Worm (Caenorhabditis elegans): ENCODE results near the gene gtap-2.

gtap-2 gene

DNA sequence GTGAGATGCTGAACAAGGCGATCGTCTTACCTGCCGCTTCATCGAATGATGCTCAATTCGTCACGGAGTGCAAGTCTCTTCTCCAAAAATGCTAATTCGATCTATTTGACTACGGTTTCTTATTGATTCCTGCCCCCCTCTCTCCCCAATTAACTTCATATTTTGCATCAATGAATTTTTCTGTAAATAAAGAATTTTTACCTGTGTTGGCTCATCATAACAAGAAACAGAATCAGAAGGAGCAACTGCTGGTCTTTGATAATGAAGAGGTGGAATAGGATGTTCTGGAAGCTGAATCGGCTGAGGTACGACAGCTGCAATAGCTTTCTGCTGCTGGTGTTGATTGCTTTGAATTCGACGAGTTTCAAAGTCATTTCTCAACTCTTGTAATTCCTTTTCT is 48.2 kb upstream of the gtap-2 start (continued):
- no peak for TF ChIP-seq irx-1 (tag; optimal IDR thresholded peaks at IDR 0.05)

DNA sequence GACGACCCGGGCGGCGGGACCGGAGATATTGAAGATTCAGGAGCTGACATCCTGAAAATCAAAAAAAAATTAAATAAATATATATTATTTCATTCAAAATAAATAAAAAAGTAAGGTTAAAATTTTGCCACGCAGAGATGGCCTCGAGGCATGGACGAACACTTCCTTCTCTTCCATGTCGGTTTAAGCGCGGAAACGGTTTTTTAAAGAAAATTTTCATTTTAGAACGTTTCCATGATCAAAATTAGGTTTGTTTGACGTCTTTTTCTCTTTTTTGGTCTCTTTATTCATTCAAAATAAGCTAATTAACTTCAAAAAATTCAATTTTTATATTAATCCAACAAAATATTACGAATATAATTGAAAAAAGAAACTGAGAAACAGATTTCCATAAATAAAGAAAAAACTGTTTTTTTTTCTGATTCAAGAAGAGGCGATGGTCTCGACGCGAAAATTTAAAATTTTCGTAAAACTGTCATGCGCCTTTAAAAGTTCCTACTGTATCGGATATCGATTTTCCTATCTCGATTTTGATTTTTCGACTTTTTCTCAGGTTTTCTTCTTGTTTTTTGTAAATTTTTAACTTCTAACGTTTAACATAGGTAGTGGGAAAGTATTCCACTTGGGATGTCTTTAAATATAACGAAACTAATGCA is 46.1 kb upstream of the gtap-2 start, which contains the start of gene gcc-2:
gcc-2 (minus strand) TSS at position 51 of the 656 bp plus-strand sequence.
- no peak for TF ChIP-seq nhr-76 (tag; optimal IDR thresholded peaks at IDR 0.05)
- TF ChIP-seq aha-1 (tag; optimal IDR thresholded peaks at IDR 0.05), result no peak
- TF ChIP-seq skn-1 (tag; optimal IDR thresholded peaks at IDR 0.05), result no peak

DNA sequence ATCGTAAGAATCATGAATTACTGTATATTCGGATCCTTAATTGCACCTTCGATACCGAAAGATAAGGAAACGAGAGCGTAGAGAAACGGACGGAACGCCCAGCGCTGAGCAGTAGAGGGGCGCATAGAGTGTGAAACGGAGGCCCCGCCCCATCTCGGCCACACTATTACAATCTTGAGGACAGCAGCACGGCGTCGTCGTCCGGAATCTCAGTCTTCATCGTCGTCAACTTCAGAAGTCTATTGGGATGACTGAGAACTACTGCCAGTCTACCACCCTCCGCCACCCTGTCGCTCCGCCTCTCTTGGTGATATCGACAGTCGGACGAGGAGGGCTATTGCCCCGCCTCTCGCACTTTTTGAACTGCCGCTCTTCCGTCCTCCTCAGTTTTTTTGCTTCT is 43.6 kb upstream of the gtap-2 start:
- TF ChIP-seq dpl-1 (GFP tag; optimal IDR thresholded peaks at IDR 0.05), result no peak
- no peak for TF ChIP-seq unc-30 (tag; optimal IDR thresholded peaks at IDR 0.05)
- TF ChIP-seq mdl-1 (tag; optimal IDR thresholded peaks at IDR 0.05), result no peak
- TF ChIP-seq hpl-2 (GFP tag; optimal IDR thresholded peaks at IDR 0.05), result no peak
- no peak for TF ChIP-seq dsc-1 (tag; optimal IDR thresholded peaks at IDR 0.05)
- no peak for TF ChIP-seq C34B4.2 (tag; optimal IDR thresholded peaks at IDR 0.05)
- TF ChIP-seq C04F5.9 (tag; optimal IDR thresholded peaks at IDR 0.05), result no peak

DNA sequence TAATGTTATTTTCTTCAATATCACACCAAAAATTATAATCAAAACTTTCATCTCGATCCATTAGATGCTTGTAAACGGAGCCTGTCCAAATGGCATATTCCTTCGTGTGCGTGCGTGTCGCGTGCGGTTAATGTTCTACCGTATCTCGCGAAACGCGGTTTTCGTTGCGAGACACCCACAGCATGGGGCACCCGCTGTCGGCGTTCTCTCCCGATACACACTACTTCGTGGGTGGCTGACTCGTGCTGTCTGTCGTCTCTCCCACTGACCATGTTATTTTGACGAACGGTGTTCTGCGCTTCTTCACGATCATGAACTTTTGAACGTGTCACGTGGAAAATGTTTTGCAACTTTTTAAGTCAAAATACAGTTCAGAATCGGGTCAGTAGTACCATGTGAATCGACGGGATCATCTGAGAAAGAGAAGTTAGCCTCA is 42.9 kb upstream of the gtap-2 start:
- TF ChIP-seq nhr-71 (tag; optimal IDR thresholded peaks at IDR 0.05) (peak; percentile 100), nhr-237 (tag; optimal IDR thresholded peaks at IDR 0.05) (peak; percentile 89), lin-15B (tag; optimal IDR thresholded peaks at IDR 0.05) (peak; percentile 79), sptf-1 (tag; optimal IDR thresholded peaks at IDR 0.05) (no peak), ceh-90 (tag; optimal IDR thresholded peaks at IDR 0.05) (peak; percentile 22), hlh-17 (GFP tag; optimal IDR thresholded peaks at IDR 0.05; ENCODE audit: borderline replicate concordance) (no peak), dsc-1 (tag; optimal IDR thresholded peaks at IDR 0.05) (peak; percentile 98), ceh-63 (GFP tag; optimal IDR thresholded peaks at IDR 0.05) (peak; percentile 34), mef-2 (tag; optimal IDR thresholded peaks at IDR 0.05) (peak; percentile 86), unc-62 (GFP tag; optimal IDR thresholded peaks at IDR 0.05) (peak; percentile 74), alr-1 (tag; optimal IDR thresholded peaks at IDR 0.05; ENCODE audit: borderline replicate concordance) (no peak), snpc-4 (tag; optimal IDR thresholded peaks at IDR 0.05) (peak; percentile 84), nhr-47 (tag; optimal IDR thresholded peaks at IDR 0.05) (peak; percentile 99), lin-35 (GFP tag; optimal IDR thresholded peaks at IDR 0.05) (peak; percentile 90 to 92), pax-3 (tag; optimal IDR thresholded peaks at IDR 0.05) (peak; percentile 98), ceh-82 (tag; optimal IDR thresholded peaks at IDR 0.05) (peak; percentile 90 to 98 (median 97)), nhr-77 (tag; optimal IDR thresholded peaks at IDR 0.05) (peak; percentile 95), ets-5 (GFP tag; IDR thresholded peaks at IDR 0.05) (no peak), vab-15 (tag; optimal IDR thresholded peaks at IDR 0.05) (peak; percentile 86), zag-1 (tag; optimal IDR thresholded peaks at IDR 0.05) (peak; percentile 85), unc-130 (tag; optimal IDR thresholded peaks at IDR 0.05) (peak; percentile 96), unc-30 (tag; optimal IDR thresholded peaks at IDR 0.05) (no peak), efl-3 (GFP tag; optimal IDR thresholded peaks at IDR 0.05) (peak; percentile 87), elt-2 (tag; optimal IDR thresholded peaks at IDR 0.05) (peak; percentile 95), C16A3.4 (tag; optimal IDR thresholded peaks at IDR 0.05) (peak; percentile 98), fkh-10 (GFP tag; optimal IDR thresholded peaks at IDR 0.05) (peak; percentile 94), nhr-28 (tag; optimal IDR thresholded peaks at IDR 0.05) (no peak), unc-98 (GFP tag; IDR thresholded peaks at IDR 0.05) (peak; percentile 60; the same call in 1 of the 2 replicates), sup-37 (GFP tag; optimal IDR thresholded peaks at IDR 0.05) (peak; percentile 95), fos-1 (tag; optimal IDR thresholded peaks at IDR 0.05) (peak; percentile 89), ztf-11 (tag; optimal IDR thresholded peaks at IDR 0.05) (peak; percentile 36 to 97), jun-1 (tag; optimal IDR thresholded peaks at IDR 0.05) (peak; percentile 98), sox-4 (tag; optimal IDR thresholded peaks at IDR 0.05) (peak; percentile 92), efl-1 (optimal IDR thresholded peaks at IDR 0.05) (peak; percentile 92 to 96), efl-1 (GFP tag; optimal IDR thresholded peaks at IDR 0.05 in 1 of 2) (peak; percentile 81 to 99), mab-9 (GFP tag; IDR thresholded peaks at IDR 0.05) (peak; percentile 95), ama-1 (optimal IDR thresholded peaks at IDR 0.05) (peak; percentile 98), ces-1 (GFP tag; optimal IDR thresholded peaks at IDR 0.05) (no peak)

Measured in whole organism, L1 larva.